Worm (Caenorhabditis elegans) whole organism, young adult: Measurements from ENCODE around the gene str-182.

Source experiments
- B0019.2 ChIP-seq: fragments of 200-800 bp; sonication (Bioruptor generic); conservative IDR thresholded peaks from 2 replicates; pipeline ENCODE4 v1.3.6; 2022; ENCODE audit warnings: missing genetic modification reagents, missing genetic modification characterization, missing compliant biosample characterization
- B0035.1 ChIP-seq: sonication (generic microtip); optimal IDR thresholded peaks from 2 replicates; lab custom pipeline; 2016; ENCODE audit warnings: missing genetic modification characterization, mild to moderate bottlenecking, missing compliant biosample characterization, missing genotype, missing genetic modification reagents
- B0336.3 ChIP-seq: fragments of 200-800 bp; sonication (Bioruptor generic); IDR thresholded peaks from 2 replicates; pipeline ENCODE4 v1.3.6; 2022; ENCODE audit warnings: missing genetic modification characterization, missing compliant biosample characterization
- F57C9.4 ChIP-seq: sonication (generic microtip); optimal IDR thresholded peaks from 2 replicates; lab custom pipeline; 2017; ENCODE audit warnings: mild to moderate bottlenecking, missing genetic modification characterization, missing compliant biosample characterization
- K12H6.12 ChIP-seq: fragments of 200-800 bp; sonication (Bioruptor generic); optimal IDR thresholded peaks from 2 replicates; lab custom pipeline; 2018; ENCODE audit warnings: mild to moderate bottlenecking, missing genetic modification characterization, missing compliant biosample characterization
- T26A5.8 ChIP-seq: sonication (generic microtip); optimal IDR thresholded peaks from 2 replicates; lab custom pipeline; 2016; ENCODE audit warnings: missing genetic modification characterization, missing compliant biosample characterization
- Y56A3A.18 ChIP-seq: fragments of 200-800 bp; sonication (Bioruptor generic); IDR thresholded peaks from 2 replicates; pipeline ENCODE4 v1.3.6; 2022; ENCODE audit warnings: missing genetic modification reagents, missing genetic modification characterization, missing compliant biosample characterization
- Y79H2A.3 ChIP-seq: fragments of 200-800 bp; sonication (Bioruptor generic); conservative IDR thresholded peaks from 2 replicates; pipeline ENCODE4 v1.3.6; 2022; ENCODE audit warnings: missing genetic modification reagents, missing genetic modification characterization, missing compliant biosample characterization
- akir-1 ChIP-seq: fragments of 200-800 bp; sonication (Bioruptor generic); optimal IDR thresholded peaks from 2 replicates; lab custom pipeline; 2018; ENCODE audit warnings: mild to moderate bottlenecking, missing genetic modification characterization, moderate library complexity, missing compliant biosample characterization
- ama-1 ChIP-seq, 3 experiments: fragments of 150-350 bp in 1 of 3; sonication (generic microtip) in 2 of 3; optimal IDR thresholded peaks; 2 replicates each; lab custom pipeline; 2014 to 2018; ENCODE audit warnings: missing biosample characterization in 2 of 3, missing genetic modification characterization in 2 of 3, missing genetic modification reagents in 2 of 3
- aptf-2 ChIP-seq: fragments of 200-800 bp; sonication (Bioruptor generic); conservative IDR thresholded peaks from 2 replicates; pipeline ENCODE4 v1.3.6; 2022; ENCODE audit warnings: missing genetic modification reagents, missing genetic modification characterization, missing compliant biosample characterization
- atf-7 ChIP-seq: sonication (generic microtip); optimal IDR thresholded peaks from 2 replicates; lab custom pipeline; 2017; ENCODE audit warnings: mild to moderate bottlenecking, missing genetic modification characterization, missing compliant biosample characterization
- ccch-3 ChIP-seq: fragments of 200-800 bp; sonication (Bioruptor generic); optimal IDR thresholded peaks from 2 replicates; lab custom pipeline; 2018; ENCODE audit warnings: mild to moderate bottlenecking, missing genetic modification characterization, missing compliant biosample characterization
- cebp-1 ChIP-seq, 2 experiments: fragments of 200-800 bp in 1 of 2; sonication (Bioruptor generic) in 1 of 2; sonication (generic microtip) in 1 of 2; IDR thresholded peaks in 1 of 2; optimal IDR thresholded peaks in 1 of 2; 2 replicates each; pipeline versions ENCODE4 v1.3.6 to Lab custom; 2017 to 2022; ENCODE audit warnings: missing compliant biosample characterization in 2 of 2, missing genetic modification characterization in 2 of 2, mild to moderate bottlenecking in 1 of 2, missing genetic modification reagents in 1 of 2, moderate library complexity in 1 of 2
- cebp-2 ChIP-seq: fragments of 200-800 bp; sonication (Bioruptor generic); IDR thresholded peaks from 2 replicates; pipeline ENCODE4 v1.3.6; 2022; ENCODE audit warnings: missing genetic modification characterization, missing compliant biosample characterization
- ceh-100 ChIP-seq: fragments of 200-800 bp; sonication (Bioruptor generic); IDR thresholded peaks from 2 replicates; pipeline ENCODE4 v1.3.6; 2022; ENCODE audit warnings: missing genetic modification reagents, missing genetic modification characterization, missing compliant biosample characterization
- egl-18 ChIP-seq: fragments of 200-800 bp; sonication (Bioruptor generic); IDR thresholded peaks from 2 replicates; pipeline ENCODE4 v1.3.6; 2022; ENCODE audit warnings: missing genetic modification reagents, missing genetic modification characterization, missing compliant biosample characterization
- him-1 ChIP-seq: sonication (generic microtip); optimal IDR thresholded peaks from 2 replicates; lab custom pipeline; 2016; ENCODE audit warnings: missing genotype, missing genetic modification reagents, missing genetic modification characterization, missing compliant biosample characterization
- hlh-26 ChIP-seq: fragments of 200-800 bp; sonication (Bioruptor generic); conservative IDR thresholded peaks from 2 replicates; pipeline ENCODE4 v1.3.6; 2022; ENCODE audit warnings: missing genetic modification reagents, missing genetic modification characterization, missing compliant biosample characterization
- hrde-1 ChIP-seq: sonication (generic microtip); optimal IDR thresholded peaks from 2 replicates; lab custom pipeline; 2016; ENCODE audit warnings: missing genetic modification characterization, mild to moderate bottlenecking, missing compliant biosample characterization, moderate library complexity, missing genotype, missing genetic modification reagents, borderline replicate concordance
- lin-26 ChIP-seq: fragments of 200-800 bp; sonication (Bioruptor generic); IDR thresholded peaks from 2 replicates; pipeline ENCODE4 v1.3.6; 2022; ENCODE audit warnings: missing genetic modification reagents, missing genetic modification characterization, missing compliant biosample characterization
- lir-1 ChIP-seq: fragments of 200-800 bp; sonication (Bioruptor generic); conservative IDR thresholded peaks from 2 replicates; pipeline ENCODE4 v1.3.6; 2022; ENCODE audit warnings: missing genetic modification reagents, missing genetic modification characterization, missing compliant biosample characterization
- mxl-1 ChIP-seq: sonication (generic microtip); optimal IDR thresholded peaks from 2 replicates; lab custom pipeline; 2016; ENCODE audit warnings: missing genetic modification characterization, missing compliant biosample characterization
- nhr-120 ChIP-seq: fragments of 200-800 bp; sonication (Bioruptor generic); IDR thresholded peaks from 2 replicates; pipeline ENCODE4 v1.3.6; 2022; ENCODE audit warnings: missing genetic modification characterization, missing compliant biosample characterization
- nhr-179 ChIP-seq: sonication (generic microtip); optimal IDR thresholded peaks from 2 replicates; lab custom pipeline; 2016; ENCODE audit warnings: mild to moderate bottlenecking, missing genetic modification characterization, missing compliant biosample characterization
- nhr-27 ChIP-seq: fragments of 200-800 bp; sonication (Bioruptor generic); optimal IDR thresholded peaks from 2 replicates; lab custom pipeline; 2018; ENCODE audit warnings: mild to moderate bottlenecking, missing genetic modification characterization, moderate library complexity, missing compliant biosample characterization
- nhr-80 ChIP-seq: sonication (generic microtip); optimal IDR thresholded peaks from 2 replicates; lab custom pipeline; 2016; ENCODE audit warnings: missing genetic modification characterization, missing compliant biosample characterization
- pha-4 ChIP-seq: fragments of 150-350 bp; sonication (generic microtip); optimal IDR thresholded peaks from 2 replicates; lab custom pipeline; 2014; ENCODE audit warnings: missing biosample characterization, missing genetic modification reagents, missing genetic modification characterization
- rpc-1 ChIP-seq, 2 experiments: fragments of 150-350 bp in 1 of 2; sonication (generic microtip) in 1 of 2; optimal IDR thresholded peaks; 2 replicates each; lab custom pipeline; 2014 to 2018; ENCODE audit warnings: missing biosample characterization in 1 of 2, missing genetic modification characterization in 1 of 2, missing genetic modification reagents in 1 of 2, missing genotype in 1 of 2
- sdz-38 ChIP-seq: sonication (generic microtip); optimal IDR thresholded peaks from 2 replicates; lab custom pipeline; 2016; ENCODE audit warnings: missing genotype, missing genetic modification characterization, missing compliant biosample characterization
- sea-2 ChIP-seq: fragments of 200-800 bp; sonication (Bioruptor generic); IDR thresholded peaks from 2 replicates; pipeline ENCODE4 v1.3.6; 2022; ENCODE audit warnings: missing genetic modification characterization, missing compliant biosample characterization
- snpc-1.1 ChIP-seq: sonication (generic microtip); optimal IDR thresholded peaks from 2 replicates; lab custom pipeline; 2017; ENCODE audit warnings: missing genetic modification characterization, mild to moderate bottlenecking, missing compliant biosample characterization, antibody characterized with exemption, moderate library complexity, missing genotype, missing genetic modification reagents; ENCODE audit not compliant: insufficient read depth
- snpc-3.4 ChIP-seq: sonication (generic microtip); optimal IDR thresholded peaks from 2 replicates; lab custom pipeline; 2017; ENCODE audit warnings: missing genetic modification characterization, mild to moderate bottlenecking, missing compliant biosample characterization, antibody characterized with exemption, moderate library complexity, missing genotype, missing genetic modification reagents
- snpc-4 ChIP-seq, 5 experiments: fragments of 150-350 bp in 1 of 5; sonication (generic microtip) in 4 of 5; optimal IDR thresholded peaks; 2 replicates each; lab custom pipeline; 2014 to 2018; ENCODE audit warnings: missing genetic modification characterization in 5 of 5, missing biosample characterization in 3 of 5, antibody characterized with exemption in 2 of 5, mild to moderate bottlenecking in 2 of 5, missing compliant biosample characterization in 2 of 5, missing genotype in 2 of 5, moderate library complexity in 2 of 5, missing genetic modification reagents in 1 of 5
- somi-1 ChIP-seq: fragments of 200-800 bp; sonication (Bioruptor generic); optimal IDR thresholded peaks from 2 replicates; lab custom pipeline; 2018; ENCODE audit warnings: mild to moderate bottlenecking, missing genetic modification characterization, missing compliant biosample characterization
- sptf-2 ChIP-seq: fragments of 200-800 bp; sonication (Bioruptor generic); optimal IDR thresholded peaks from 2 replicates; lab custom pipeline; 2018; ENCODE audit warnings: mild to moderate bottlenecking, missing genetic modification characterization, missing compliant biosample characterization
- unc-62 ChIP-seq: fragments of 150-350 bp; optimal IDR thresholded peaks from 2 replicates; lab custom pipeline; 2014; ENCODE audit warnings: missing biosample characterization, missing genetic modification reagents, missing genetic modification characterization
- ztf-18 ChIP-seq: sonication (generic microtip); optimal IDR thresholded peaks from 2 replicates; lab custom pipeline; 2016; ENCODE audit warnings: missing genotype, mild to moderate bottlenecking, missing genetic modification characterization, missing compliant biosample characterization
- ztf-22 ChIP-seq: fragments of 200-800 bp; sonication (Bioruptor generic); optimal IDR thresholded peaks from 2 replicates; lab custom pipeline; 2018; ENCODE audit warnings: mild to moderate bottlenecking, missing genetic modification characterization, moderate library complexity, missing compliant biosample characterization

Gene str-182

ce11 chrV:10265019-10265418 lies 31.8 kb upstream of the str-182 start:
- TF ChIP-seq akir-1 (GFP tag; lab: Kevin White, UChicago), result no peak

ce11 chrV:10260460-10260859 lies 27.2 kb upstream of the str-182 start, which contains the start of gene sri-18:
sri-18 (minus strand) TSS chrV:10260560.
- TF ChIP-seq B0035.1 (no peak), rpc-1 (optimal IDR thresholded peaks at IDR 0.05; lab: Kevin White, UChicago) (no peak), rpc-1 (tag; optimal IDR thresholded peaks at IDR 0.05; lab: Kevin White, UChicago) (no peak), T26A5.8 (no peak), nhr-179 (no peak), cebp-2 (GFP tag; lab: Robert Waterston, UW) (no peak), ccch-3 (GFP tag; lab: Kevin White, UChicago) (no peak), nhr-120 (GFP tag; lab: Robert Waterston, UW) (no peak), F57C9.4 (tag; lab: Kevin White, UChicago) (no peak), snpc-3.4 (tag; lab: Kevin White, UChicago) (no peak), hrde-1 (tag; lab: Kevin White, UChicago) (no peak), K12H6.12 (tag; lab: Kevin White, UChicago) (no peak), nhr-27 (no peak), sea-2 (GFP tag; lab: Robert Waterston, UW) (no peak), egl-18 (GFP tag; lab: Robert Waterston, UW) (no peak), lin-26 (GFP tag; lab: Robert Waterston, UW) (no peak), unc-62 (GFP tag; lab: Kevin White, UChicago) (no peak), aptf-2 (GFP tag; lab: Robert Waterston, UW) (no peak), somi-1 (no peak), ztf-22 (GFP tag; lab: Kevin White, UChicago) (no peak), B0019.2 (GFP tag; lab: Robert Waterston, UW) (no peak)

ce11 chrV:10256050-10256449 lies 22.8 kb upstream of the str-182 start, which contains the start of gene nhr-232:
nhr-232 (plus strand) TSS chrV:10256170.
- TF ChIP-seq sdz-38 (no peak), nhr-80 (tag; lab: Kevin White, UChicago) (peak; percentile 91), hlh-26 (GFP tag; lab: Robert Waterston, UW) (no peak), cebp-1 (GFP tag; IDR thresholded peaks at IDR 0.05; lab: Robert Waterston, UW) (no peak), cebp-1 (tag; optimal IDR thresholded peaks at IDR 0.05; lab: Kevin White, UChicago) (peak; percentile 32), nhr-27 (no peak), pha-4 (tag; lab: Kevin White, UChicago) (peak; percentile 31)

- peak; percentile 38 for TF ChIP-seq nhr-80 (tag; lab: Kevin White, UChicago)
- TF ChIP-seq cebp-1 (GFP tag; IDR thresholded peaks at IDR 0.05; lab: Robert Waterston, UW), result 0 out of 2 replicates have a peak, but pooled peaks have one; percentile 31
- TF ChIP-seq cebp-1 (tag; optimal IDR thresholded peaks at IDR 0.05; lab: Kevin White, UChicago), result peak; percentile 87
- TF ChIP-seq snpc-4 (GFP tag; optimal IDR thresholded peaks at IDR 0.05; lab: Kevin White, UChicago), result no peak
- TF ChIP-seq snpc-4 (tag; optimal IDR thresholded peaks at IDR 0.05; lab: Kevin White, UChicago), result peak in 1 of 4 experiments; percentile 8
- no peak for TF ChIP-seq atf-7 (tag; lab: Kevin White, UChicago)
- no peak for TF ChIP-seq sptf-2 (GFP tag; lab: Kevin White, UChicago)
- TF ChIP-seq unc-62 (GFP tag; lab: Kevin White, UChicago), result peak; percentile 42
- TF ChIP-seq ztf-22 (GFP tag; lab: Kevin White, UChicago), result no peak
Observed at ce11 chrV:10255005-10255472, 21.8 kb upstream of the str-182 start, which contains the start of gene rop-1. rop-1 (minus strand) TSS chrV:10255055.

ce11 chrV:10252682-10253081 lies 19.5 kb upstream of the str-182 start:
- peak; percentile 44; the same call in 1 of the 2 replicates for TF ChIP-seq Y56A3A.18
- TF ChIP-seq B0336.3, result peak; percentile 53; the same call in 1 of the 2 replicates
- TF ChIP-seq mxl-1 (tag; lab: Kevin White, UChicago), result no peak
- no peak for TF ChIP-seq ztf-18
- TF ChIP-seq ama-1 (optimal IDR thresholded peaks at IDR 0.05; lab: Kevin White, UChicago), result no peak
- peak in 1 of 2 experiments; percentile 64 for TF ChIP-seq ama-1 (GFP tag; optimal IDR thresholded peaks at IDR 0.05; lab: Kevin White, UChicago)
- TF ChIP-seq ceh-100 (GFP tag; lab: Robert Waterston, UW), result no peak
- TF ChIP-seq Y79H2A.3 (GFP tag; lab: Robert Waterston, UW), result no peak
- TF ChIP-seq cebp-1 (GFP tag; IDR thresholded peaks at IDR 0.05; lab: Robert Waterston, UW), result no peak; the same call in 1 of the 2 replicates
- peak; percentile 24 for TF ChIP-seq cebp-1 (tag; optimal IDR thresholded peaks at IDR 0.05; lab: Kevin White, UChicago)
- TF ChIP-seq lir-1, result no peak
- TF ChIP-seq snpc-1.1 (tag; lab: Kevin White, UChicago), result no peak
- TF ChIP-seq him-1 (tag; lab: Kevin White, UChicago), result peak; percentile 25
